Worm (Caenorhabditis elegans): Measurements from ENCODE around the gene B0410.3.

ce11 chrX:2877433-2877832 lies 13.9 kb downstream of the B0410.3 start:
- TF ChIP-seq aly-1 (tag; optimal IDR thresholded peaks at IDR 0.05): no peak
- no peak for TF ChIP-seq ama-1 (optimal IDR thresholded peaks at IDR 0.05)

Data from whole organism, early embryonic.